Worm (Caenorhabditis elegans) whole organism, L2 larva: ENCODE results near the gene ctsa-4.2.

Experiments used
- R02D3.7 ChIP-seq: fragments of 150-350 bp; optimal IDR thresholded peaks from 2 replicates; lab custom pipeline; 2014; ENCODE audit warnings: missing biosample characterization, missing genetic modification characterization
- aly-2 ChIP-seq: fragments of 150-350 bp; optimal IDR thresholded peaks from 2 replicates; lab custom pipeline; 2014; ENCODE audit warnings: missing biosample characterization, missing genetic modification characterization
- ama-1 ChIP-seq: fragments of 150-350 bp; optimal IDR thresholded peaks from 2 replicates; lab custom pipeline; 2018; ENCODE audit warnings: inconsistent platforms
- ceh-16 ChIP-seq: fragments of 150-350 bp; optimal IDR thresholded peaks from 2 replicates; lab custom pipeline; 2014; ENCODE audit warnings: missing biosample characterization, missing genetic modification characterization
- elt-1 ChIP-seq: fragments of 150-350 bp; optimal IDR thresholded peaks from 2 replicates; lab custom pipeline; 2014; ENCODE audit warnings: missing biosample characterization, missing genetic modification characterization
- lin-39 ChIP-seq: fragments of 150-350 bp; optimal IDR thresholded peaks from 2 replicates; lab custom pipeline; 2014; ENCODE audit warnings: missing biosample characterization, missing genetic modification reagents, missing genetic modification characterization
- mab-5 ChIP-seq: fragments of 150-350 bp; optimal IDR thresholded peaks from 2 replicates; lab custom pipeline; 2014; ENCODE audit warnings: missing biosample characterization, missing genetic modification characterization
- nhr-11 ChIP-seq: fragments of 150-350 bp; optimal IDR thresholded peaks from 2 replicates; lab custom pipeline; 2014; ENCODE audit warnings: missing biosample characterization, missing genetic modification characterization
- nhr-129 ChIP-seq: fragments of 150-350 bp; optimal IDR thresholded peaks from 2 replicates; lab custom pipeline; 2014; ENCODE audit warnings: missing biosample characterization, missing genetic modification characterization
- nhr-77 ChIP-seq: fragments of 150-350 bp; optimal IDR thresholded peaks from 2 replicates; lab custom pipeline; 2014; ENCODE audit warnings: missing biosample characterization, missing genetic modification characterization
- snpc-4 ChIP-seq: fragments of 150-350 bp; optimal IDR thresholded peaks from 2 replicates; lab custom pipeline; 2014; ENCODE audit warnings: missing biosample characterization, missing genetic modification characterization
- ztf-11 ChIP-seq: sonication (generic microtip); optimal IDR thresholded peaks from 2 replicates; lab custom pipeline; 2017; ENCODE audit warnings: missing biosample characterization, missing genetic modification characterization
- ztf-4 ChIP-seq: fragments of 150-350 bp; optimal IDR thresholded peaks from 2 replicates; lab custom pipeline; 2014; ENCODE audit warnings: missing biosample characterization, missing genetic modification characterization

- TF ChIP-seq elt-1 (tag; lab: Kevin White, UChicago) (no peak), R02D3.7 (tag; lab: Kevin White, UChicago) (no peak), ama-1 (lab: Kevin White, UChicago) (no peak), ztf-4 (tag; lab: Kevin White, UChicago) (no peak), nhr-129 (tag; lab: Kevin White, UChicago) (no peak), snpc-4 (tag; lab: Kevin White, UChicago) (no peak), ztf-11 (no peak), ceh-16 (tag; lab: Kevin White, UChicago) (no peak), nhr-11 (no peak), lin-39 (tag; lab: Kevin White, UChicago) (no peak), aly-2 (tag; lab: Kevin White, UChicago) (no peak), nhr-77 (tag; lab: Kevin White, UChicago) (no peak), mab-5 (tag; lab: Kevin White, UChicago) (no peak)
Observed at ce11 chrIII:6610522-6610921, 1.8 kb upstream of the ctsa-4.2 start, which contains the start of gene srh-40.
